Fruit fly (Drosophila melanogaster) whole organism, embryonic: Measurements from ENCODE around the gene Datp.

ENCODE experiments used
- Aef1 ChIP-seq: fragments of 200-800 bp; sonication (Bioruptor generic); IDR thresholded peaks from 3 replicates; pipeline ENCODE4 v1.3.6; 2022; ENCODE audit warnings: missing biosample characterization, missing genetic modification characterization
- CG10959 ChIP-seq: fragments of 200-800 bp; sonication (Bioruptor generic); IDR thresholded peaks from 2 replicates; pipeline ENCODE4 v1.3.6; 2022; ENCODE audit warnings: missing biosample characterization, missing genetic modification characterization
- CG10979 ChIP-seq: fragments of 200-800 bp; sonication (Bioruptor generic); optimal IDR thresholded peaks from 2 replicates; lab custom pipeline; 2018; ENCODE audit warnings: missing biosample characterization, mild to moderate bottlenecking, missing genetic modification characterization, moderate library complexity
- CG11723 ChIP-seq: fragments of 200-800 bp; sonication (Bioruptor generic); optimal IDR thresholded peaks from 2 replicates; lab custom pipeline; 2017; ENCODE audit warnings: missing biosample characterization, mild to moderate bottlenecking, missing genetic modification characterization
- CG1233 ChIP-seq: fragments of 200-800 bp; sonication (Bioruptor generic); optimal IDR thresholded peaks from 4 replicates; lab custom pipeline; 2018; ENCODE audit warnings: missing biosample characterization, mild to moderate bottlenecking, missing genetic modification characterization
- CG13424 ChIP-seq: fragments of 200-800 bp; sonication (Bioruptor generic); optimal IDR thresholded peaks from 2 replicates; lab custom pipeline; 2019; ENCODE audit warnings: missing biosample characterization, mild to moderate bottlenecking, missing genetic modification characterization, moderate library complexity
- CG14441 ChIP-seq: fragments of 200-800 bp; sonication (Bioruptor generic); IDR thresholded peaks from 2 replicates; pipeline ENCODE4 v1.3.6; 2022; ENCODE audit warnings: missing biosample characterization, missing genetic modification characterization
- CG14710 ChIP-seq: fragments of 200-800 bp; sonication (Bioruptor generic); optimal IDR thresholded peaks from 3 replicates; lab custom pipeline; 2019; ENCODE audit warnings: missing biosample characterization, mild to moderate bottlenecking, missing genetic modification characterization, moderate library complexity
- CG15514 ChIP-seq: fragments of 200-800 bp; sonication (Bioruptor generic); optimal IDR thresholded peaks from 3 replicates; lab custom pipeline; 2017; ENCODE audit warnings: missing biosample characterization, missing genetic modification characterization, mild to moderate bottlenecking, moderate library complexity, missing genetic modification reagents
- CG17612 ChIP-seq: fragments of 200-800 bp; sonication (Bioruptor generic); IDR thresholded peaks from 2 replicates; pipeline ENCODE4 v1.3.6; 2022; ENCODE audit warnings: missing biosample characterization, missing genetic modification characterization
- CG17829 ChIP-seq: fragments of 200-800 bp; optimal IDR thresholded peaks from 2 replicates; lab custom pipeline; 2019; ENCODE audit warnings: missing biosample characterization, mild to moderate bottlenecking, missing genetic modification characterization, moderate library complexity
- CG2199 ChIP-seq: fragments of 200-800 bp; sonication (Bioruptor generic); IDR thresholded peaks from 3 replicates; pipeline ENCODE4 v1.3.6; 2022; ENCODE audit warnings: missing biosample characterization, missing genetic modification characterization
- CG2875 ChIP-seq: fragments of 200-800 bp; sonication (Bioruptor generic); optimal IDR thresholded peaks from 2 replicates; lab custom pipeline; 2017; ENCODE audit warnings: missing biosample characterization, mild to moderate bottlenecking, missing genetic modification characterization, missing genetic modification reagents
- CG30020 ChIP-seq: fragments of 200-800 bp; optimal IDR thresholded peaks from 2 replicates; lab custom pipeline; 2019; ENCODE audit warnings: missing biosample characterization, mild to moderate bottlenecking, missing genetic modification characterization, moderate library complexity
- CG3281 ChIP-seq: fragments of 200-800 bp; sonication (Bioruptor generic); optimal IDR thresholded peaks from 3 replicates; lab custom pipeline; 2017; ENCODE audit warnings: missing biosample characterization, mild to moderate bottlenecking, missing genetic modification characterization
- CG34376 ChIP-seq: fragments of 200-800 bp; sonication (Bioruptor generic); optimal IDR thresholded peaks from 2 replicates; lab custom pipeline; 2018; ENCODE audit warnings: missing biosample characterization, mild to moderate bottlenecking, missing genetic modification characterization
- CoRest ChIP-seq: fragments of 200-800 bp; sonication (Bioruptor generic); optimal IDR thresholded peaks from 3 replicates; lab custom pipeline; 2018; ENCODE audit warnings: missing biosample characterization, mild to moderate bottlenecking, missing genetic modification characterization, moderate library complexity
- Dref ChIP-seq: fragments of 200-800 bp; sonication (Bioruptor generic); IDR thresholded peaks from 2 replicates; pipeline ENCODE4 v1.3.6; 2022; ENCODE audit warnings: missing biosample characterization, missing genetic modification characterization
- ERR ChIP-seq: fragments of 200-800 bp; sonication (Bioruptor generic); optimal IDR thresholded peaks from 2 replicates; lab custom pipeline; 2016; ENCODE audit warnings: missing biosample characterization, missing genetic modification characterization
- Gug ChIP-seq: fragments of 200-800 bp; sonication (Bioruptor generic); IDR thresholded peaks from 4 replicates; pipeline ENCODE4 v1.3.6; 2022; ENCODE audit warnings: missing biosample characterization, missing genetic modification characterization
- HmgZ ChIP-seq: fragments of 200-800 bp; sonication (Bioruptor generic); optimal IDR thresholded peaks from 2 replicates; lab custom pipeline; 2018; ENCODE audit warnings: missing biosample characterization, mild to moderate bottlenecking, missing genetic modification characterization
- Hr3 ChIP-seq: fragments of 200-800 bp; sonication (Bioruptor generic); optimal IDR thresholded peaks from 3 replicates; lab custom pipeline; 2016; ENCODE audit warnings: missing biosample characterization, missing genetic modification characterization
- MBD-R2 ChIP-seq: fragments of 200-800 bp; sonication (Bioruptor generic); IDR thresholded peaks from 2 replicates; pipeline ENCODE4 v1.3.6; 2022; ENCODE audit warnings: missing biosample characterization, missing genetic modification characterization
- MESR4 ChIP-seq: fragments of 200-800 bp; sonication (Bioruptor generic); optimal IDR thresholded peaks from 2 replicates; lab custom pipeline; 2018; ENCODE audit warnings: missing biosample characterization, mild to moderate bottlenecking, missing genetic modification characterization, moderate library complexity
- Mad ChIP-seq: fragments of 200-800 bp; sonication (Bioruptor generic); optimal IDR thresholded peaks from 2 replicates; lab custom pipeline; 2016; ENCODE audit warnings: missing biosample characterization, missing genetic modification characterization
- NFAT ChIP-seq: fragments of 200-800 bp; sonication (Bioruptor generic); IDR thresholded peaks from 2 replicates; pipeline ENCODE4 v1.3.6; 2022; ENCODE audit warnings: missing biosample characterization, missing genetic modification characterization
- Side ChIP-seq: fragments of 200-800 bp; sonication (Bioruptor generic); optimal IDR thresholded peaks from 2 replicates; lab custom pipeline; 2016; ENCODE audit warnings: missing biosample characterization, missing genetic modification characterization
- Stat92E ChIP-seq, 3 experiments: fragments of >200 bp in 2 of 3; fragments of 200-800 bp in 1 of 3; sonication (Bioruptor generic) in 1 of 3; optimal IDR thresholded peaks; 2 replicates each; lab custom pipeline; 2017 to 2019; ENCODE audit warnings: missing biosample characterization in 3 of 3, missing genetic modification characterization in 3 of 3, mild to moderate bottlenecking in 1 of 3, moderate library complexity in 1 of 3
- Taf1 ChIP-seq: fragments of 200-800 bp; sonication (Bioruptor generic); IDR thresholded peaks from 2 replicates; pipeline ENCODE4 v1.3.6; 2022; ENCODE audit warnings: missing biosample characterization, missing genetic modification characterization
- YL-1 ChIP-seq: fragments of 200-800 bp; sonication (Bioruptor generic); optimal IDR thresholded peaks from 3 replicates; lab custom pipeline; 2017; ENCODE audit warnings: missing biosample characterization, mild to moderate bottlenecking, missing genetic modification characterization
- abd-A ChIP-seq: fragments of 200-800 bp; sonication (Bioruptor generic); optimal IDR thresholded peaks from 3 replicates; lab custom pipeline; 2019; ENCODE audit warnings: missing biosample characterization, mild to moderate bottlenecking, missing genetic modification characterization, moderate library complexity
- ase ChIP-seq: fragments of 200-800 bp; sonication (Bioruptor generic); IDR thresholded peaks from 3 replicates; pipeline ENCODE4 v1.3.6; 2022; ENCODE audit warnings: missing biosample characterization, missing genetic modification characterization
- az2 ChIP-seq: fragments of 200-800 bp; sonication (Bioruptor generic); optimal IDR thresholded peaks from 3 replicates; lab custom pipeline; 2016; ENCODE audit warnings: missing biosample characterization, missing genetic modification characterization
- bab2 ChIP-seq: fragments of 200-800 bp; sonication (Bioruptor generic); optimal IDR thresholded peaks from 2 replicates; lab custom pipeline; 2016; ENCODE audit warnings: missing biosample characterization, missing genetic modification characterization
- cwo ChIP-seq: fragments of 200-800 bp; sonication (Bioruptor generic); optimal IDR thresholded peaks from 3 replicates; lab custom pipeline; 2017; ENCODE audit warnings: missing biosample characterization, missing genetic modification characterization, mild to moderate bottlenecking, moderate library complexity, missing genetic modification reagents
- da ChIP-seq: fragments of 200-800 bp; sonication (Bioruptor generic); optimal IDR thresholded peaks from 2 replicates; lab custom pipeline; 2016; ENCODE audit warnings: missing biosample characterization, missing genetic modification characterization
- fru ChIP-seq: fragments of >200 bp; optimal IDR thresholded peaks from 2 replicates; lab custom pipeline; 2017
- fu2 ChIP-seq: fragments of 200-800 bp; sonication (Bioruptor generic); optimal IDR thresholded peaks from 2 replicates; lab custom pipeline; 2016; ENCODE audit warnings: missing biosample characterization, missing genetic modification characterization
- gt ChIP-seq: fragments of 200-800 bp; sonication (Bioruptor generic); IDR thresholded peaks from 2 replicates; pipeline ENCODE4 v1.3.6; 2022; ENCODE audit warnings: missing biosample characterization, missing genetic modification characterization
- hth ChIP-seq: fragments of >200 bp; optimal IDR thresholded peaks from 2 replicates; lab custom pipeline; 2017; ENCODE audit warnings: inconsistent platforms
- klu ChIP-seq: fragments of 200-800 bp; sonication (Bioruptor generic); IDR thresholded peaks from 2 replicates; pipeline ENCODE4 v1.3.6; 2022; ENCODE audit warnings: missing biosample characterization, missing genetic modification characterization
- lov ChIP-seq, 2 experiments: fragments of 200-800 bp in 1 of 2; fragments of >200 bp in 1 of 2; sonication (Bioruptor generic) in 1 of 2; IDR thresholded peaks in 1 of 2; optimal IDR thresholded peaks in 1 of 2; 2 replicates in 1 of 2; 3 replicates in 1 of 2; pipeline versions ENCODE4 v1.3.6 to Lab custom; 2017 to 2022; ENCODE audit warnings: missing biosample characterization in 1 of 2, missing genetic modification characterization in 1 of 2
- peb ChIP-seq: fragments of 200-800 bp; sonication (Bioruptor generic); IDR thresholded peaks from 2 replicates; pipeline ENCODE4 v1.3.6; 2022; ENCODE audit warnings: missing biosample characterization, missing genetic modification characterization
- sc ChIP-seq, 3 experiments: fragments of >200 bp in 2 of 3; fragments of 200-800 bp in 1 of 3; sonication (Bioruptor generic) in 1 of 3; optimal IDR thresholded peaks; 2 replicates in 2 of 3; 3 replicates in 1 of 3; lab custom pipeline; 2017; ENCODE audit warnings: mild to moderate bottlenecking in 1 of 3, missing biosample characterization in 1 of 3, missing genetic modification characterization in 1 of 3, missing genetic modification reagents in 1 of 3
- wdn ChIP-seq: fragments of 200-800 bp; sonication (Bioruptor generic); IDR thresholded peaks from 2 replicates; pipeline ENCODE4 v1.3.6; 2022; ENCODE audit warnings: missing biosample characterization, missing genetic modification characterization
- zen ChIP-seq: fragments of 200-800 bp; sonication (Bioruptor generic); optimal IDR thresholded peaks from 3 replicates; lab custom pipeline; 2018; ENCODE audit warnings: missing biosample characterization, mild to moderate bottlenecking, missing genetic modification characterization, moderate library complexity
- zen2 ChIP-seq: fragments of 200-800 bp; sonication (Bioruptor generic); IDR thresholded peaks from 3 replicates; pipeline ENCODE4 v1.3.6; 2022; ENCODE audit warnings: missing biosample characterization, missing genetic modification characterization; ENCODE audit not compliant: partially characterized antibody

Gene Datp

DNA sequence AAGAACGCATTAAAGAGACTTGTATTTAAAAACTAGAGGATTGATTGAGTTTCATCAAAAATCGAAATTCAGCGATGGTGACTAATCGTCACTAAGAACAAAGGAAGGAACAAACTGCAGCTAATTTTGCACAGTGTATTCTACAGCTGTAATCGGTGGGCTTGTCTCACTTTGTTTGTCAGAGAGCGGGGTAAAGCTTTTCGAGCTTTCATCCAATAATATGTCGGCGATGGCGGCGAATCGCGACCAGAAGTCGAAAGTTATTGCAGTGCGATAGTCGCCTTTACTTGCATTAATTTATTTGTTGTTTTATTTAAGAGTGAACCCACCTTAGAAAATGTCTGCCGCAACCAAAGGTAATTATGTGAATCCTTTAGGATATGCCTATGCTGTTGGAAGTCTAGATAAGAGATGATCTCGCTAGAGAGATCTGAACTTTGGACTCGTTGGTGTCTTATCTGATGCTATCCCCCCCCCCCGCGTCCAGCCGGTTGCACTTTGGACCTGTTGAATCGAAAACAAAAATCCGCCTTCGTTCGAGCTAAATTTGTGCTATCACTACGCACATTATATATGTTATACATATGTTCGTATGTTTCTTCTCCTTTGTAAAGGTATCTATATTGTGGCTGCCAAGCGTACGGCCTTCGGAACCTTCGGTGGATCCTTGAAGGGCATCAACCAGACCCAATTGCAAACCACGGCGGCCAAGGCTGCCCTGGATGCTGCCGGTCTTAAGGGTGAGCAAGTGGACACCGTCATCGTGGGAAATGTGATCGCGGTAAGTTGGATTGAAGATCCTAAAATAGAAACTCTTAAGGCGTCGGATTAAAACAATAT is 23.4 kb downstream of the Datp start, which contains the start of gene yip2 (continued):
- TF ChIP-seq bab2 (GFP tag; lab: Kevin White, UChicago) (peak; percentile 61), CG15514 (GFP tag; lab: Kevin White, UChicago) (peak; percentile 63), CG2875 (GFP tag; lab: Kevin White, UChicago) (peak; percentile 26), klu (GFP tag; lab: Robert Waterston, UW) (no peak), MBD-R2 (GFP tag; lab: Robert Waterston, UW) (peak; percentile 32; the same call in 1 of the 2 replicates), CoRest (tag; lab: Kevin White, UChicago) (peak; percentile 42), Dref (GFP tag; lab: Robert Waterston, UW) (no peak; the same call in 1 of the 2 replicates), CG10979 (peak; percentile 34), zen2 (GFP tag; lab: Robert Waterston, UW) (no peak), da (GFP tag; lab: Kevin White, UChicago) (no peak), fu2 (GFP tag; lab: Kevin White, UChicago) (peak; percentile 62), Stat92E (GFP tag; optimal IDR thresholded peaks at IDR 0.05; lab: Kevin White, UChicago) (no peak), CG3281 (GFP tag; lab: Kevin White, UChicago) (peak; percentile 57), Aef1 (GFP tag; lab: Robert Waterston, UW) (0 out of 3 replicates have a peak, but pooled peaks have one; percentile 11), CG10959 (GFP tag; lab: Robert Waterston, UW) (no peak), NFAT (GFP tag; lab: Robert Waterston, UW) (peak; percentile 60; the same call in 1 of the 2 replicates), MESR4 (peak; percentile 27), HmgZ (tag; lab: Kevin White, UChicago) (peak; percentile 79), CG11723 (GFP tag; lab: Kevin White, UChicago) (peak; percentile 33), lov (optimal IDR thresholded peaks at IDR 0.05; lab: Kevin White, UChicago) (no peak), lov (GFP tag; IDR thresholded peaks at IDR 0.05; lab: Robert Waterston, UW) (no peak), Taf1 (GFP tag; lab: Robert Waterston, UW) (0 out of 2 replicates have a peak, but pooled peaks have one; percentile 6), Gug (GFP tag; lab: Robert Waterston, UW) (peak; percentile 28; the same call in 1 of the 4 replicates), YL-1 (peak; percentile 52), CG30020 (tag; lab: Kevin White, UChicago) (no peak), CG13424 (tag; lab: Kevin White, UChicago) (peak; percentile 73), peb (GFP tag; lab: Robert Waterston, UW) (no peak; the same call in 1 of the 2 replicates), CG17612 (GFP tag; lab: Robert Waterston, UW) (no peak), CG14710 (tag; lab: Kevin White, UChicago) (no peak), CG14441 (peak; percentile 49), ase (GFP tag; lab: Robert Waterston, UW) (peak; percentile 49; the same call in 1 of the 3 replicates), az2 (GFP tag; lab: Kevin White, UChicago) (peak; percentile 53), hth (no peak), abd-A (tag; lab: Kevin White, UChicago) (no peak), ERR (no peak), Side (peak; percentile 30), gt (GFP tag; lab: Robert Waterston, UW) (no peak), CG17829 (tag; lab: Kevin White, UChicago) (peak; percentile 23), CG2199 (GFP tag; lab: Robert Waterston, UW) (no peak), cwo (GFP tag; lab: Kevin White, UChicago) (peak; percentile 35), CG1233 (GFP tag; lab: Kevin White, UChicago) (no peak), Hr3 (GFP tag; lab: Kevin White, UChicago) (peak; percentile 16), CG34376 (GFP tag; lab: Kevin White, UChicago) (peak; percentile 96), sc (optimal IDR thresholded peaks at IDR 0.05; lab: Kevin White, UChicago) (no peak), sc (GFP tag; optimal IDR thresholded peaks at IDR 0.05; lab: Kevin White, UChicago) (no peak), wdn (GFP tag; lab: Robert Waterston, UW) (no peak), fru (no peak), zen (tag; lab: Kevin White, UChicago) (no peak), Mad (peak; percentile 17)
